Worm (Caenorhabditis elegans): ENCODE data around the gene F31F6.1.

F31F6.1 gene

ce11 chrX:14842846-14843369, 25.2 kb downstream of the F31F6.1 start:
- TF ChIP-seq xnd-1 (tag; optimal IDR thresholded peaks at IDR 0.05) (no peak), bed-1 (GFP tag; IDR thresholded peaks at IDR 0.05) (no peak), nhr-27 (tag; optimal IDR thresholded peaks at IDR 0.05) (no peak), ets-4 (GFP tag; optimal IDR thresholded peaks at IDR 0.05) (no peak), lin-26 (GFP tag; IDR thresholded peaks at IDR 0.05) (no peak), madf-3 (GFP tag; IDR thresholded peaks at IDR 0.05) (no peak), unc-62 (GFP tag; optimal IDR thresholded peaks at IDR 0.05) (no peak), egrh-3 (GFP tag; IDR thresholded peaks at IDR 0.05) (no peak), rcor-1 (GFP tag; IDR thresholded peaks at IDR 0.05) (no peak), die-1 (tag; optimal IDR thresholded peaks at IDR 0.05) (no peak), lsy-27 (tag; optimal IDR thresholded peaks at IDR 0.05; ENCODE audit: borderline replicate concordance, insufficient read depth) (no peak), hmg-20 (GFP tag; IDR thresholded peaks at IDR 0.05) (no peak), ztf-18 (tag; optimal IDR thresholded peaks at IDR 0.05) (no peak), ccch-3 (GFP tag; optimal IDR thresholded peaks at IDR 0.05) (no peak), nhr-120 (GFP tag; IDR thresholded peaks at IDR 0.05) (no peak)

- TF ChIP-seq mcd-1 (GFP tag; IDR thresholded peaks at IDR 0.05): peak; percentile 55
- no peak for TF ChIP-seq hlh-12 (tag; optimal IDR thresholded peaks at IDR 0.05)
- peak; percentile 53; the same call in 1 of the 2 replicates for TF ChIP-seq K11D2.4 (GFP tag; IDR thresholded peaks at IDR 0.05)
- TF ChIP-seq lin-35 (GFP tag; optimal IDR thresholded peaks at IDR 0.05): peak in 1 of 3 experiments; percentile 85
- TF ChIP-seq nhr-179 (tag; optimal IDR thresholded peaks at IDR 0.05): no peak
- TF ChIP-seq B0336.3 (GFP tag; IDR thresholded peaks at IDR 0.05): peak; percentile 72
- no peak for TF ChIP-seq him-1 (tag; optimal IDR thresholded peaks at IDR 0.05)
- peak; percentile 80 for TF ChIP-seq attf-5 (GFP tag; optimal IDR thresholded peaks at IDR 0.05)
- peak; percentile 17 for TF ChIP-seq die-1 (tag; optimal IDR thresholded peaks at IDR 0.05)
- 0 out of 2 replicates have a peak, but pooled peaks have one; percentile 11 for TF ChIP-seq lir-1 (GFP tag; conservative IDR thresholded peaks at IDR 0.05)
- TF ChIP-seq ama-1 (optimal IDR thresholded peaks at IDR 0.05): no peak
- no peak for TF ChIP-seq ama-1 (GFP tag; optimal IDR thresholded peaks at IDR 0.05)
- peak; percentile 58 for TF ChIP-seq atf-7 (tag; optimal IDR thresholded peaks at IDR 0.05)
- no peak for TF ChIP-seq ceh-100 (GFP tag; IDR thresholded peaks at IDR 0.05)
- peak; percentile 82 for TF ChIP-seq K12H6.12 (tag; optimal IDR thresholded peaks at IDR 0.05)
- peak; percentile 57 for TF ChIP-seq ztf-26 (tag; optimal IDR thresholded peaks at IDR 0.05)
- no peak for TF ChIP-seq snpc-4 (GFP tag; optimal IDR thresholded peaks at IDR 0.05)
- peak in 3 of 4 experiments; percentile 34 to 59 (median 58) for TF ChIP-seq snpc-4 (tag; optimal IDR thresholded peaks at IDR 0.05)
- peak; percentile 64; the same call in 1 of the 2 replicates for TF ChIP-seq lin-26 (GFP tag; IDR thresholded peaks at IDR 0.05)
- peak; percentile 52; the same call in 1 of the 2 replicates for TF ChIP-seq C06A6.2 (GFP tag; conservative IDR thresholded peaks at IDR 0.05)
- peak; percentile 53 for TF ChIP-seq pha-4 (tag; optimal IDR thresholded peaks at IDR 0.05)
- TF ChIP-seq dpl-1 (GFP tag; optimal IDR thresholded peaks at IDR 0.05): peak; percentile 19
- TF ChIP-seq bed-2 (GFP tag; IDR thresholded peaks at IDR 0.05): peak; percentile 58; the same call in 1 of the 2 replicates
- TF ChIP-seq ztf-6 (GFP tag; IDR thresholded peaks at IDR 0.05): peak; percentile 28; the same call in 1 of the 2 replicates
- TF ChIP-seq ccch-3 (GFP tag; optimal IDR thresholded peaks at IDR 0.05): no peak
- TF ChIP-seq gei-17 (GFP tag; optimal IDR thresholded peaks at IDR 0.05): peak; percentile 20
- peak; percentile 33 for TF ChIP-seq F23B12.7 (tag; optimal IDR thresholded peaks at IDR 0.05; ENCODE audit: insufficient read depth)
- peak; percentile 69; the same call in 1 of the 2 replicates for TF ChIP-seq nfyb-1 (GFP tag; IDR thresholded peaks at IDR 0.05)
- peak; percentile 82 for TF ChIP-seq hmg-1.2 (GFP tag; IDR thresholded peaks at IDR 0.05)
- TF ChIP-seq nhr-27 (tag; optimal IDR thresholded peaks at IDR 0.05): no peak
- TF ChIP-seq tbp1 (GFP tag; optimal IDR thresholded peaks at IDR 0.05): peak; percentile 57
- no peak for TF ChIP-seq Y95B8A.8 (GFP tag; IDR thresholded peaks at IDR 0.05)
- TF ChIP-seq tlf-1 (GFP tag; optimal IDR thresholded peaks at IDR 0.05): no peak
- TF ChIP-seq ceh-27 (GFP tag; optimal IDR thresholded peaks at IDR 0.05): peak; percentile 90
- no peak for TF ChIP-seq mel-28 (tag; optimal IDR thresholded peaks at IDR 0.05; ENCODE audit: borderline replicate concordance)
- 0 out of 2 replicates have a peak, but pooled peaks have one; percentile 33 for TF ChIP-seq Y53G8AR.9 (GFP tag; conservative IDR thresholded peaks at IDR 0.05)
- no peak for TF ChIP-seq mes-4 (tag; optimal IDR thresholded peaks at IDR 0.05)
Measured at ce11 chrX:14841030-14841429, 27.1 kb downstream of the F31F6.1 start.

All from whole organism, young adult.